Worm (Caenorhabditis elegans) whole organism, midembryonic: ENCODE results near the gene R05G9R.1.

Experiments used
- T22C8.4 ChIP-seq: fragments of 200-800 bp; sonication (Bioruptor generic); IDR thresholded peaks from 2 replicates; pipeline ENCODE4 v1.3.6; 2022; ENCODE audit warnings: missing genetic modification characterization, missing compliant biosample characterization
- cog-1 ChIP-seq: sonication (generic microtip); optimal IDR thresholded peaks from 2 replicates; lab custom pipeline; 2016; ENCODE audit warnings: missing genetic modification characterization, missing compliant biosample characterization
- flt-1 ChIP-seq: fragments of 200-800 bp; sonication (Bioruptor generic); IDR thresholded peaks from 2 replicates; pipeline ENCODE4 v1.3.6; 2022; ENCODE audit warnings: missing genetic modification characterization, missing compliant biosample characterization
- klf-2 ChIP-seq: fragments of 200-800 bp; sonication (Bioruptor generic); conservative IDR thresholded peaks from 2 replicates; pipeline ENCODE4 v1.3.6; 2022; ENCODE audit warnings: missing genetic modification reagents, missing genetic modification characterization, missing compliant biosample characterization
- med-1 ChIP-seq: sonication (generic microtip); optimal IDR thresholded peaks from 2 replicates; lab custom pipeline; 2017; ENCODE audit warnings: missing genetic modification characterization, mild to moderate bottlenecking, missing compliant biosample characterization, antibody characterized with exemption, missing genetic modification reagents; ENCODE audit not compliant: insufficient read depth
- ref-1 ChIP-seq: fragments of 200-800 bp; sonication (Bioruptor generic); conservative IDR thresholded peaks from 2 replicates; pipeline ENCODE4 v1.3.6; 2022; ENCODE audit warnings: missing genetic modification reagents, missing genetic modification characterization, missing compliant biosample characterization
- tab-1 ChIP-seq: fragments of 200-800 bp; sonication (Bioruptor generic); IDR thresholded peaks from 2 replicates; pipeline ENCODE4 v1.3.6; 2022; ENCODE audit warnings: missing genetic modification characterization, missing compliant biosample characterization
- ztf-23 ChIP-seq: fragments of 200-800 bp; sonication (Bioruptor generic); IDR thresholded peaks from 2 replicates; pipeline ENCODE4 v1.3.6; 2022; ENCODE audit warnings: missing genetic modification reagents, missing genetic modification characterization, missing compliant biosample characterization
- ztf-29 ChIP-seq: fragments of 200-800 bp; sonication (Bioruptor generic); IDR thresholded peaks from 2 replicates; pipeline ENCODE4 v1.3.6; 2022; ENCODE audit warnings: missing genetic modification reagents, missing genetic modification characterization, missing compliant biosample characterization

- no peak for TF ChIP-seq ztf-23 (GFP tag; lab: Robert Waterston, UW)
- no peak for TF ChIP-seq flt-1 (GFP tag; lab: Robert Waterston, UW)
- TF ChIP-seq T22C8.4 (GFP tag; lab: Robert Waterston, UW), result no peak
- no peak for TF ChIP-seq cog-1 (tag; lab: Kevin White, UChicago)
- TF ChIP-seq ztf-29 (GFP tag; lab: Robert Waterston, UW), result no peak
- TF ChIP-seq tab-1, result no peak
- no peak for TF ChIP-seq med-1 (GFP tag; lab: Kevin White, UChicago)
- no peak for TF ChIP-seq ref-1 (GFP tag; lab: Robert Waterston, UW)
- no peak for TF ChIP-seq klf-2
Observed at ce11 chrII:6561300-6561699, 47.5 kb upstream of the R05G9R.1 start, which contains the start of gene F18C5.10.
